Fruit fly (Drosophila melanogaster) ovary, adult (tissue): ENCODE measurements around the gene nAChRbeta1.

Experiments
- CG17801 ChIP-seq: fragments of 200-800 bp; optimal IDR thresholded peaks from 2 replicates; lab custom pipeline; 2019; ENCODE audit warnings: missing biosample characterization, mild to moderate bottlenecking, missing genetic modification characterization, moderate library complexity; ENCODE audit not compliant: partially characterized antibody

The nAChRbeta1 gene

dm6 chr3L:4460307-4461088 lies 31.3 kb downstream of the nAChRbeta1 start, which contains the start of gene CG15022:
CG15022 (minus strand) TSS chr3L:4460317.
- no peak for TF ChIP-seq CG17801

- TF ChIP-seq CG17801 = no peak
Measured at dm6 chr3L:4461454-4462045, 32.4 kb downstream of the nAChRbeta1 start, which contains the start of gene CG15023. CG15023 (minus strand) TSS chr3L:4461504.

DNA sequence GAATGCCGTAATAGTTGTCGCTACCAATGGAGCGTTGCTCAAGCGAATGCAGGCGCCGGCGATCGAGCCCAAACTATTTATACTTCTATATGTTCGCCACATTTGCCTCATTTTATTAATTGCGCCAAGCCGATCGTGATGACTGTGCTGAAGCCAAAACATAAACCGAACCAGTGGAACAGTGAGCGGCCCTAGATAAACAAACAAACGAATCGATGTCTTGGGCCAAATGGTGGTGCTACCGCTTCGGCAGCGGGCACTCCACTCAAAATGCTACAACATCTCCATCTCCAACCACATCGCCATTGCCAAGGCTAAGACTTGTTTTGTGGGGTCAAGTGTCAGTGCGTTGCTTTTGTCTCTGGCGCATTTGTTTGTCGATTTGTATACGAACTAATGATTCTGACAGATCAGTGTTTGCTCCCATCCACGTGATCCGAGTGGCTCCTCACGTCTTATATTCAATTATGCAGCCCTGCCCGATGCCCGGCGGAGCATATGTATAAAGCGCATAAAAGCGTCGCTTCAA lies 34.7 kb downstream of the nAChRbeta1 start, which contains the start of gene CG15024:
TSS of gene CG15024 (minus strand) at position 51 of the 529 bp plus-strand sequence.
- no peak for TF ChIP-seq CG17801

- TF ChIP-seq CG17801 = no peak
Measured at dm6 chr3L:4466530-4466929, 37.4 kb downstream of the nAChRbeta1 start, which contains the start of gene CG32241. CG32241 (minus strand) TSS chr3L:4466630.

DNA sequence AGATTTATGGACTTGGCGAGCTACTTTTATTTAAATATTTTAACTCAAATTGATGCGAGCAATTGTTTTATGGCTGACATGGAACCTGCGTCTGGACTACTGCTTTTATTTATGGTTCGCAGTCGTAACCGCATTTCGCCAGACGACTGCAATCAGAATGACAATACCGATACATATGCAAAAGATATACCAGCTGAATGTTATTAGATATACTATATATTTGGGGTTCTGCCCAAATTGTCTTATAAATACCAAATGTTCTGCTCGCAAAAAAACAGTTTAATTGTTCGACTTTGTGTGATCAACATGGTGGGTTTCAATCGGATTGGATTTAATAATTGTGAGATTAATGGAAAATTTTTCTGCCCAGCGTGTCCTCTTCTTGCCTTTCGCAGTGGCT lies 40.6 kb downstream of the nAChRbeta1 start, which contains the start of gene CG32249:
TSS of gene CG32249 (plus strand) at position 301 of the 400 bp plus-strand sequence.
- TF ChIP-seq CG17801 = no peak

dm6 chr3L:4471449-4471848 lies 42.3 kb downstream of the nAChRbeta1 start, which contains the start of gene CG32248:
CG32248 (plus strand) TSS chr3L:4471749.
- no peak for TF ChIP-seq CG17801

- TF ChIP-seq CG17801 = no peak
Measured at dm6 chr3L:4472768-4473167, 43.6 kb downstream of the nAChRbeta1 start, which contains the start of gene CG11349. CG11349 (plus strand) TSS chr3L:4473068.

DNA sequence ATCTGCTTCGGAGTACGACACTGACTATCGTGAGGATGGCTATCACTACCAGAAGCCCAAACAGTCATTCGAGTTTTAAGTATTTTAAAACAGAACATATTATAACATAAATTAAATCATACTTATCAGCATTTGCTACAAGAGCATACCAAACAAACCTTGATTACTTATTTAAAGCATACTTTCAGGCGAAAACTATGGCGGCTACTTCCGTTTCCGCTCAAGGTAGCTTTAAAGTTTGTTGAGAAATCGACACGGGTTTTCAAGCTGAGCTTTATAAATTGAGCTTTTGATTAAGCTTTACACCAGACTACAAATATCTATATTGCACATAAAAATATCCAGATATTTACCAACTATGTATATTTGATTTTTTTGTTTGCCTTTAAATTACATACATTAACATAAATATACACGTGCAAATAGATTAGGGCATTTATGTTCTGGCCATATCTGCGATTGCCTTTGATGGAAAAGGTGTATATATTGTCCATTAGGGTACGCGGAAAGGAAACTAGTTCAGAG lies 45.9 kb downstream of the nAChRbeta1 start:
- peak; percentile 86 for TF ChIP-seq CG17801

DNA sequence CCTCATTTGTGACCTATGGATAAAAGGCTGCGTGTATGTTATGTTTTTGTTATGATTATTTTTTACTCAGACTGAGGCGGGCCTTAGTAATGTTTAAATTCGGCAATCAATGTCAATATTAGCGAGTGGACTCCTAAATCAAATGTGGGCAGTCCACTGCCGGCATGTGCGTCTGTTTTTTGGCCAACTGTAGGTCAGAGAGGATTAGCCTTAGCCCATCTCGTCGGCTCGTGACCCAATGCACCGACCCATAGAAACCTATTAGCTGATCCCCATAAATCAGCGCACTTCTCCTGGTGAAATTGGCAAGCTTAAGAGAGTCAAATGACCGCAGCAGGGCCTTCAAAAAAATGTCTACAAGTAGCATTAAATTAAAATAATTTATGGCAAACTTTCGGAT lies 46.6 kb downstream of the nAChRbeta1 start:
- TF ChIP-seq CG17801 = no peak

dm6 chr3L:4477656-4478254 lies 48.6 kb downstream of the nAChRbeta1 start:
- TF ChIP-seq CG17801 = no peak

- no peak for TF ChIP-seq CG17801
Measured at dm6 chr3L:4479938-4480337, 50.8 kb downstream of the nAChRbeta1 start, which contains the start of gene CG7465. CG7465 (plus strand) TSS chr3L:4480283.

dm6 chr3L:4480764-4481163 lies 51.6 kb downstream of the nAChRbeta1 start:
- no peak for TF ChIP-seq CG17801

dm6 chr3L:4482509-4482908 lies 53.4 kb downstream of the nAChRbeta1 start, which contains the start of gene CG11350:
CG11350 (plus strand) TSS chr3L:4482809.
- TF ChIP-seq CG17801 = no peak

dm6 chr3L:4484623-4485022 lies 55.5 kb downstream of the nAChRbeta1 start:
- no peak for TF ChIP-seq CG17801
